Worm (Caenorhabditis elegans) whole organism, mixed stage, embryonic: Measurements from ENCODE around the gene F49H6.17.

ENCODE experiments used
- M03D4.4 ChIP-seq: sonication (generic microtip); optimal IDR thresholded peaks from 2 replicates; lab custom pipeline; 2017; ENCODE audit warnings: mild to moderate bottlenecking, missing genetic modification characterization, missing compliant biosample characterization
- bed-3 ChIP-seq: fragments of 200-800 bp; sonication (Bioruptor generic); optimal IDR thresholded peaks from 3 replicates; lab custom pipeline; 2018; ENCODE audit warnings: mild to moderate bottlenecking, missing genetic modification characterization, moderate library complexity, missing compliant biosample characterization
- blmp-1 ChIP-seq: fragments of 150-350 bp; optimal IDR thresholded peaks from 2 replicates; lab custom pipeline; 2014; ENCODE audit warnings: missing biosample characterization, missing genetic modification characterization
- ceh-39 ChIP-seq: fragments of 150-350 bp; optimal IDR thresholded peaks from 2 replicates; lab custom pipeline; 2014; ENCODE audit warnings: missing biosample characterization, missing genetic modification characterization
- ceh-43 ChIP-seq: fragments of 200-800 bp; sonication (Bioruptor generic); optimal IDR thresholded peaks from 2 replicates; lab custom pipeline; 2018; ENCODE audit warnings: mild to moderate bottlenecking, missing genetic modification characterization, moderate library complexity, missing compliant biosample characterization
- ceh-83 ChIP-seq: fragments of 200-800 bp; sonication (Bioruptor generic); optimal IDR thresholded peaks from 2 replicates; lab custom pipeline; 2018; ENCODE audit warnings: mild to moderate bottlenecking, missing genetic modification characterization, missing compliant biosample characterization
- cnd-1 ChIP-seq: fragments of 200-800 bp; sonication (Bioruptor generic); optimal IDR thresholded peaks from 2 replicates; lab custom pipeline; 2018; ENCODE audit warnings: mild to moderate bottlenecking, missing genetic modification characterization, missing compliant biosample characterization
- drap-1 ChIP-seq: fragments of 200-800 bp; sonication (Bioruptor generic); optimal IDR thresholded peaks from 3 replicates; lab custom pipeline; 2018; ENCODE audit warnings: mild to moderate bottlenecking, missing genetic modification characterization, missing compliant biosample characterization
- elt-1 ChIP-seq: sonication (generic microtip); optimal IDR thresholded peaks from 2 replicates; lab custom pipeline; 2017; ENCODE audit warnings: missing genetic modification characterization, mild to moderate bottlenecking, missing compliant biosample characterization, antibody characterized with exemption, moderate library complexity, borderline replicate concordance; ENCODE audit not compliant: insufficient read depth
- elt-3 ChIP-seq: fragments of 150-350 bp; optimal IDR thresholded peaks from 2 replicates; lab custom pipeline; 2014; ENCODE audit warnings: missing biosample characterization, missing genetic modification characterization
- ham-2 ChIP-seq: fragments of 200-800 bp; sonication (Bioruptor generic); optimal IDR thresholded peaks from 2 replicates; lab custom pipeline; 2018; ENCODE audit warnings: mild to moderate bottlenecking, missing genetic modification characterization, missing compliant biosample characterization
- hlh-1 ChIP-seq: fragments of 150-350 bp; optimal IDR thresholded peaks from 2 replicates; lab custom pipeline; 2014; ENCODE audit warnings: missing biosample characterization, missing genetic modification reagents, missing genetic modification characterization
- lin-13 ChIP-seq: fragments of 150-350 bp; optimal IDR thresholded peaks from 2 replicates; lab custom pipeline; 2014; ENCODE audit warnings: missing biosample characterization, missing genetic modification characterization
- lsy-2 ChIP-seq: fragments of 150-350 bp; optimal IDR thresholded peaks from 2 replicates; lab custom pipeline; 2014; ENCODE audit warnings: missing biosample characterization, missing genetic modification characterization
- mab-5 ChIP-seq: fragments of 150-350 bp; optimal IDR thresholded peaks from 2 replicates; lab custom pipeline; 2014; ENCODE audit warnings: missing biosample characterization, missing genetic modification characterization
- mep-1 ChIP-seq: fragments of 150-350 bp; optimal IDR thresholded peaks from 2 replicates; lab custom pipeline; 2017; ENCODE audit warnings: missing biosample characterization, missing genetic modification reagents, missing genetic modification characterization, inconsistent platforms
- mls-2 ChIP-seq: sonication (generic microtip); optimal IDR thresholded peaks from 2 replicates; lab custom pipeline; 2016; ENCODE audit warnings: mild to moderate bottlenecking, missing genetic modification characterization, moderate library complexity, missing compliant biosample characterization
- nhr-237 ChIP-seq: fragments of 150-350 bp; optimal IDR thresholded peaks from 2 replicates; lab custom pipeline; 2014; ENCODE audit warnings: missing biosample characterization, missing genetic modification characterization
- nhr-76 ChIP-seq: sonication (generic microtip); optimal IDR thresholded peaks from 2 replicates; lab custom pipeline; 2017; ENCODE audit warnings: missing biosample characterization, missing genetic modification characterization
- pha-4 ChIP-seq: fragments of 150-350 bp; optimal IDR thresholded peaks from 2 replicates; lab custom pipeline; 2018; ENCODE audit warnings: missing biosample characterization, missing genetic modification reagents, missing genetic modification characterization
- tbx-8 ChIP-seq: fragments of 200-800 bp; sonication (Bioruptor generic); optimal IDR thresholded peaks from 2 replicates; lab custom pipeline; 2018; ENCODE audit warnings: mild to moderate bottlenecking, missing genetic modification characterization, moderate library complexity, missing compliant biosample characterization
- unc-120 ChIP-seq: sonication (generic microtip); optimal IDR thresholded peaks from 2 replicates; lab custom pipeline; 2017; ENCODE audit warnings: missing genetic modification characterization, missing compliant biosample characterization; ENCODE audit not compliant: poor library complexity, severe bottlenecking
- unc-39 ChIP-seq: fragments of 150-350 bp; optimal IDR thresholded peaks from 2 replicates; lab custom pipeline; 2014; ENCODE audit warnings: missing biosample characterization, missing genetic modification characterization
- unc-62 ChIP-seq: fragments of 150-350 bp; optimal IDR thresholded peaks from 2 replicates; lab custom pipeline; 2014; ENCODE audit warnings: missing biosample characterization, missing genetic modification reagents, missing genetic modification characterization
- zip-8 ChIP-seq: fragments of 150-350 bp; optimal IDR thresholded peaks from 2 replicates; lab custom pipeline; 2014; ENCODE audit warnings: missing biosample characterization, missing genetic modification characterization
- ztf-11 ChIP-seq: fragments of 150-350 bp; optimal IDR thresholded peaks from 2 replicates; lab custom pipeline; 2014; ENCODE audit warnings: missing biosample characterization, missing genetic modification characterization

The F49H6.17 gene

ce11 chrV:17000204-17000603 lies 19.6 kb upstream of the F49H6.17 start, which contains the start of gene str-217:
Gene str-217 (minus strand): TSS chrV:17000304.
- TF ChIP-seq M03D4.4 (no peak), ham-2 (no peak), mab-5 (tag; lab: Kevin White, UChicago) (no peak), unc-62 (GFP tag; lab: Kevin White, UChicago) (no peak), lin-13 (tag; lab: Kevin White, UChicago) (no peak), drap-1 (no peak), pha-4 (no peak), ceh-83 (GFP tag; lab: Kevin White, UChicago) (no peak), cnd-1 (tag; lab: Kevin White, UChicago) (no peak), unc-120 (no peak), mls-2 (no peak), blmp-1 (tag; lab: Kevin White, UChicago) (no peak), elt-3 (tag; lab: Kevin White, UChicago) (no peak), tbx-8 (GFP tag; lab: Kevin White, UChicago) (no peak), ztf-11 (tag; lab: Kevin White, UChicago) (no peak), nhr-76 (tag; lab: Kevin White, UChicago) (no peak), lsy-2 (tag; lab: Kevin White, UChicago) (no peak), ceh-39 (tag; lab: Kevin White, UChicago) (no peak), mep-1 (no peak), nhr-237 (tag; lab: Kevin White, UChicago) (no peak)

- no peak for TF ChIP-seq cnd-1 (tag; lab: Kevin White, UChicago)
- TF ChIP-seq, all 35 proteins: peak for 0
Observed at ce11 chrV:17000635-17001034, 19.2 kb upstream of the F49H6.17 start.

- TF ChIP-seq unc-62 (GFP tag; lab: Kevin White, UChicago), result no peak
Observed at ce11 chrV:17001167-17001566, 18.6 kb upstream of the F49H6.17 start, which contains the start of gene sri-9. Gene sri-9 (plus strand): TSS chrV:17001467.

ce11 chrV:17005189-17005588 lies 14.6 kb upstream of the F49H6.17 start, which contains the start of gene srh-131:
Gene srh-131 (plus strand): TSS chrV:17005489.
- TF ChIP-seq ham-2 (no peak), zip-8 (tag; lab: Kevin White, UChicago) (peak; percentile 53)
- TF ChIP-seq, all 35 proteins: peak for 1

- TF ChIP-seq pha-4, result no peak
Observed at ce11 chrV:17008302-17008701, 11.5 kb upstream of the F49H6.17 start, which contains the start of gene sri-69. Gene sri-69 (minus strand): TSS chrV:17008402.

- no peak for TF ChIP-seq unc-62 (GFP tag; lab: Kevin White, UChicago)
- TF ChIP-seq hlh-1 (tag; lab: Kevin White, UChicago), result no peak
- no peak for TF ChIP-seq drap-1
- TF ChIP-seq ceh-43, result no peak
- no peak for TF ChIP-seq unc-39
- TF ChIP-seq, all 35 proteins: peak for 0
Observed at ce11 chrV:17009342-17010064, 10.3 kb upstream of the F49H6.17 start, which contains the start of the genes clc-12 and clec-240. Gene clc-12 (minus strand): TSS chrV:17009388. Gene clec-240 (plus strand): TSS chrV:17010014.

ce11 chrV:17013232-17013631 lies 6.6 kb upstream of the F49H6.17 start, which contains the start of gene clec-241:
Gene clec-241 (minus strand): TSS chrV:17013332.
- TF ChIP-seq mab-5 (tag; lab: Kevin White, UChicago) (no peak), ceh-43 (no peak), cnd-1 (tag; lab: Kevin White, UChicago) (no peak), lin-13 (tag; lab: Kevin White, UChicago) (no peak), elt-3 (tag; lab: Kevin White, UChicago) (no peak), unc-120 (no peak), elt-1 (no peak), ceh-39 (tag; lab: Kevin White, UChicago) (no peak), mls-2 (no peak)
- TF ChIP-seq, all 35 proteins: peak for 0

ce11 chrV:17014050-17014449 lies 5.7 kb upstream of the F49H6.17 start, which contains the start of gene clc-13:
Gene clc-13 (plus strand): TSS chrV:17014408.
- TF ChIP-seq M03D4.4 (no peak), nhr-76 (tag; lab: Kevin White, UChicago) (no peak), nhr-237 (tag; lab: Kevin White, UChicago) (no peak), tbx-8 (GFP tag; lab: Kevin White, UChicago) (no peak), bed-3 (GFP tag; lab: Kevin White, UChicago) (no peak), lsy-2 (tag; lab: Kevin White, UChicago) (no peak), mep-1 (no peak), hlh-1 (tag; lab: Kevin White, UChicago) (no peak)
